Worm (Caenorhabditis elegans) whole organism, L4 larva: ENCODE data around the gene spr-2.

Experiments used
- egl-27 ChIP-seq: sonication (generic microtip); optimal IDR thresholded peaks from 3 replicates; lab custom pipeline; 2017; ENCODE audit warnings: missing biosample characterization, missing genetic modification reagents, missing genetic modification characterization
- lin-38 ChIP-seq: fragments of 200-800 bp; sonication (Bioruptor generic); IDR thresholded peaks from 2 replicates; pipeline ENCODE4 v1.3.6; 2022; ENCODE audit warnings: missing genetic modification reagents, missing genetic modification characterization, missing compliant biosample characterization
- nhr-25 ChIP-seq: sonication (generic microtip); optimal IDR thresholded peaks from 2 replicates; lab custom pipeline; 2017; ENCODE audit warnings: missing genetic modification characterization, mild to moderate bottlenecking, missing compliant biosample characterization, antibody characterized with exemption, moderate library complexity, borderline replicate concordance; ENCODE audit not compliant: insufficient read depth
- nhr-76 ChIP-seq: fragments of 150-350 bp; optimal IDR thresholded peaks from 2 replicates; lab custom pipeline; 2014; ENCODE audit warnings: missing biosample characterization, missing genetic modification characterization

- TF ChIP-seq lin-38 (GFP tag; lab: Robert Waterston, UW) (no peak), egl-27 (no peak), nhr-76 (no peak), nhr-25 (tag; lab: Kevin White, UChicago) (no peak)
Observed at ce11 chrIV:8921166-8921565, 29.9 kb downstream of the spr-2 start.
